Fruit fly (Drosophila melanogaster) whole organism, embryonic: ENCODE measurements around the gene Btnd.

ENCODE experiments used
- Bdp1 ChIP-seq: fragments of 200-800 bp; sonication (Bioruptor generic); optimal IDR thresholded peaks from 3 replicates; lab custom pipeline; 2016; ENCODE audit warnings: missing biosample characterization, missing genetic modification characterization
- CG10147 ChIP-seq: fragments of 200-800 bp; sonication (Bioruptor generic); optimal IDR thresholded peaks from 2 replicates; lab custom pipeline; 2019; ENCODE audit warnings: missing biosample characterization, mild to moderate bottlenecking, missing genetic modification characterization, moderate library complexity
- CG10462 ChIP-seq: fragments of 200-800 bp; sonication (Bioruptor generic); optimal IDR thresholded peaks from 2 replicates; lab custom pipeline; 2016; ENCODE audit warnings: missing biosample characterization, missing genetic modification characterization
- CG16863 ChIP-seq: fragments of 200-800 bp; sonication (Bioruptor generic); optimal IDR thresholded peaks from 3 replicates; lab custom pipeline; 2016; ENCODE audit warnings: missing biosample characterization, missing genetic modification characterization
- CG17612 ChIP-seq: fragments of 200-800 bp; sonication (Bioruptor generic); IDR thresholded peaks from 2 replicates; pipeline ENCODE4 v1.3.6; 2022; ENCODE audit warnings: missing biosample characterization, missing genetic modification characterization
- CG17829 ChIP-seq: fragments of 200-800 bp; optimal IDR thresholded peaks from 2 replicates; lab custom pipeline; 2019; ENCODE audit warnings: missing biosample characterization, mild to moderate bottlenecking, missing genetic modification characterization, moderate library complexity
- CG31365 ChIP-seq: fragments of 200-800 bp; sonication (Bioruptor generic); optimal IDR thresholded peaks from 2 replicates; lab custom pipeline; 2018; ENCODE audit warnings: missing biosample characterization, mild to moderate bottlenecking, missing genetic modification characterization
- CG34376 ChIP-seq: fragments of 200-800 bp; sonication (Bioruptor generic); optimal IDR thresholded peaks from 2 replicates; lab custom pipeline; 2018; ENCODE audit warnings: missing biosample characterization, mild to moderate bottlenecking, missing genetic modification characterization
- CG4328 ChIP-seq: fragments of 200-800 bp; sonication (Bioruptor generic); optimal IDR thresholded peaks from 3 replicates; lab custom pipeline; 2017; ENCODE audit warnings: missing biosample characterization, missing genetic modification reagents, missing genetic modification characterization
- CG4360 ChIP-seq: fragments of 200-800 bp; sonication (Bioruptor generic); IDR thresholded peaks from 2 replicates; pipeline ENCODE4 v1.3.6; 2022; ENCODE audit warnings: missing biosample characterization, missing genetic modification characterization
- CG6813 ChIP-seq: fragments of 200-800 bp; sonication (Bioruptor generic); optimal IDR thresholded peaks from 2 replicates; lab custom pipeline; 2017; ENCODE audit warnings: missing biosample characterization, missing genetic modification characterization, mild to moderate bottlenecking, moderate library complexity, missing genetic modification reagents
- CG7357 ChIP-seq: fragments of 200-800 bp; sonication (Bioruptor generic); IDR thresholded peaks from 3 replicates; pipeline ENCODE4 v1.3.6; 2022; ENCODE audit warnings: missing biosample characterization, missing genetic modification characterization
- D19B ChIP-seq: fragments of 200-800 bp; sonication (Bioruptor generic); optimal IDR thresholded peaks from 2 replicates; lab custom pipeline; 2017; ENCODE audit warnings: missing biosample characterization, mild to moderate bottlenecking, missing genetic modification characterization
- Fer3 ChIP-seq: fragments of 200-800 bp; sonication (Bioruptor generic); optimal IDR thresholded peaks from 2 replicates; lab custom pipeline; 2018; ENCODE audit warnings: missing biosample characterization, mild to moderate bottlenecking, missing genetic modification characterization, moderate library complexity
- Med ChIP-seq: fragments of 200-800 bp; sonication (Bioruptor generic); peaks from one replicate; lab custom pipeline; 2016; ENCODE audit warnings: missing biosample characterization, missing genetic modification characterization, mild to moderate bottlenecking, inconsistent platforms, moderate library complexity
- Myb ChIP-seq: fragments of 200-800 bp; sonication (Bioruptor generic); optimal IDR thresholded peaks from 2 replicates; lab custom pipeline; 2016; ENCODE audit warnings: missing biosample characterization, missing genetic modification characterization
- NK7.1 ChIP-seq: fragments of 200-800 bp; sonication (Bioruptor generic); optimal IDR thresholded peaks from 3 replicates; lab custom pipeline; 2016; ENCODE audit warnings: missing biosample characterization, missing genetic modification characterization
- Nf-YB ChIP-seq: fragments of 200-800 bp; sonication (Bioruptor generic); optimal IDR thresholded peaks from 3 replicates; lab custom pipeline; 2019; ENCODE audit warnings: missing biosample characterization, mild to moderate bottlenecking, missing genetic modification characterization, moderate library complexity
- caup ChIP-seq: fragments of 200-800 bp; sonication (Bioruptor generic); optimal IDR thresholded peaks from 3 replicates; lab custom pipeline; 2017; ENCODE audit warnings: missing biosample characterization, mild to moderate bottlenecking, missing genetic modification characterization, moderate library complexity; ENCODE audit not compliant: severe bottlenecking
- ci ChIP-seq: fragments of 200-800 bp; sonication (Bioruptor generic); IDR thresholded peaks from 3 replicates; pipeline ENCODE4 v1.3.6; 2022; ENCODE audit warnings: missing biosample characterization, missing genetic modification characterization
- cwo ChIP-seq: fragments of 200-800 bp; sonication (Bioruptor generic); optimal IDR thresholded peaks from 3 replicates; lab custom pipeline; 2017; ENCODE audit warnings: missing biosample characterization, missing genetic modification characterization, mild to moderate bottlenecking, moderate library complexity, missing genetic modification reagents
- dmrt11E ChIP-seq: fragments of 200-800 bp; sonication (Bioruptor generic); optimal IDR thresholded peaks from 3 replicates; lab custom pipeline; 2018; ENCODE audit warnings: missing biosample characterization, mild to moderate bottlenecking, missing genetic modification characterization, moderate library complexity
- exex ChIP-seq: fragments of 200-800 bp; sonication (Bioruptor generic); optimal IDR thresholded peaks from 4 replicates; lab custom pipeline; 2018; ENCODE audit warnings: missing biosample characterization, mild to moderate bottlenecking, missing genetic modification characterization, moderate library complexity
- gcm ChIP-seq: fragments of 200-800 bp; sonication (Bioruptor generic); optimal IDR thresholded peaks from 2 replicates; lab custom pipeline; 2019; ENCODE audit warnings: missing biosample characterization, mild to moderate bottlenecking, missing genetic modification characterization, moderate library complexity
- grn ChIP-seq: fragments of 200-800 bp; sonication (Bioruptor generic); optimal IDR thresholded peaks from 3 replicates; lab custom pipeline; 2017; ENCODE audit warnings: missing biosample characterization, missing genetic modification characterization
- gsb-n ChIP-seq: fragments of 200-800 bp; sonication (Bioruptor generic); optimal IDR thresholded peaks from 3 replicates; lab custom pipeline; 2018; ENCODE audit warnings: missing biosample characterization, mild to moderate bottlenecking, missing genetic modification characterization
- hb ChIP-seq: fragments of 200-800 bp; sonication (Bioruptor generic); IDR thresholded peaks from 3 replicates; pipeline ENCODE4 v1.3.6; 2022; ENCODE audit warnings: missing biosample characterization, missing genetic modification characterization; ENCODE audit not compliant: partially characterized antibody
- hkb ChIP-seq, 2 experiments: fragments of 200-800 bp in 1 of 2; fragments of >200 bp in 1 of 2; sonication (Bioruptor generic) in 1 of 2; IDR thresholded peaks in 1 of 2; optimal IDR thresholded peaks in 1 of 2; 2 replicates each; pipeline versions ENCODE4 v1.3.6 to Lab custom; 2017 to 2022; ENCODE audit warnings: missing biosample characterization in 1 of 2, missing genetic modification characterization in 1 of 2
- maf-S ChIP-seq: fragments of 200-800 bp; sonication (Bioruptor generic); optimal IDR thresholded peaks from 2 replicates; lab custom pipeline; 2016; ENCODE audit warnings: missing biosample characterization, missing genetic modification characterization
- mirr ChIP-seq: fragments of 200-800 bp; sonication (Bioruptor generic); optimal IDR thresholded peaks from 3 replicates; lab custom pipeline; 2018; ENCODE audit warnings: missing biosample characterization, mild to moderate bottlenecking, missing genetic modification characterization
- ranshi ChIP-seq: fragments of 200-800 bp; sonication (Bioruptor generic); IDR thresholded peaks from 2 replicates; pipeline ENCODE4 v1.3.6; 2022; ENCODE audit warnings: missing biosample characterization, missing genetic modification characterization
- row ChIP-seq: fragments of 200-800 bp; sonication (Bioruptor generic); IDR thresholded peaks from 3 replicates; pipeline ENCODE4 v1.3.6; 2022; ENCODE audit warnings: missing biosample characterization, missing genetic modification characterization
- salm ChIP-seq: fragments of 200-800 bp; sonication (Bioruptor generic); optimal IDR thresholded peaks from 2 replicates; lab custom pipeline; 2018; ENCODE audit warnings: missing biosample characterization, mild to moderate bottlenecking, missing genetic modification characterization
- schlank ChIP-seq: fragments of 200-800 bp; sonication (Bioruptor generic); optimal IDR thresholded peaks from 2 replicates; lab custom pipeline; 2018; ENCODE audit warnings: missing biosample characterization, mild to moderate bottlenecking, missing genetic modification characterization
- scrt ChIP-seq: fragments of 200-800 bp; sonication (Bioruptor generic); optimal IDR thresholded peaks from 2 replicates; lab custom pipeline; 2018; ENCODE audit warnings: missing biosample characterization, mild to moderate bottlenecking, missing genetic modification characterization, moderate library complexity
- stc ChIP-seq: fragments of 200-800 bp; sonication (Bioruptor generic); IDR thresholded peaks from 2 replicates; pipeline ENCODE4 v1.3.6; 2022; ENCODE audit warnings: missing biosample characterization, missing genetic modification characterization
- sug ChIP-seq: fragments of 200-800 bp; optimal IDR thresholded peaks from 2 replicates; lab custom pipeline; 2019; ENCODE audit warnings: missing biosample characterization, mild to moderate bottlenecking, missing genetic modification characterization, moderate library complexity
- vnd ChIP-seq: fragments of 200-800 bp; sonication (Bioruptor generic); IDR thresholded peaks from 3 replicates; pipeline ENCODE4 v1.3.6; 2022; ENCODE audit warnings: missing biosample characterization, missing genetic modification characterization; ENCODE audit not compliant: partially characterized antibody

The Btnd gene

DNA sequence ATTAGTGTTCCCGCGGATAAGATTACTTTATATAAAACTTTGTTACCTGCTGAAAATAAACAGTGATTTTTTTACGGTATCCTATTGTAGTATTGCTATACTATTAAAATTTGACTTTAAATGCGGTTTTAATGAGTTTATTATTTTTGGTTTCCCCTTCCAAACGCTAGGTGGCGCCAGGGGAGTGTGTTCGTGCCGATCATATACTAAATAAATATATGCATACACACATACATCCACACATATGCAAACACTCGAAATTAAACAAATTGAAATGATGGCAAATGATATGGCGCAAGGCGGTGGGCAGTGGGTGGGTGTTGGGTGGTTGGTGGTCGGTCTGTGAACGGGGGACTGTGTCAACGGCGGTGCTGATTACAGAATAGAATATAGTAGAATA, 34.6 kb upstream of the Btnd start (continued):
- no peak for TF ChIP-seq Fer3 (tag; lab: Kevin White, UChicago)

DNA sequence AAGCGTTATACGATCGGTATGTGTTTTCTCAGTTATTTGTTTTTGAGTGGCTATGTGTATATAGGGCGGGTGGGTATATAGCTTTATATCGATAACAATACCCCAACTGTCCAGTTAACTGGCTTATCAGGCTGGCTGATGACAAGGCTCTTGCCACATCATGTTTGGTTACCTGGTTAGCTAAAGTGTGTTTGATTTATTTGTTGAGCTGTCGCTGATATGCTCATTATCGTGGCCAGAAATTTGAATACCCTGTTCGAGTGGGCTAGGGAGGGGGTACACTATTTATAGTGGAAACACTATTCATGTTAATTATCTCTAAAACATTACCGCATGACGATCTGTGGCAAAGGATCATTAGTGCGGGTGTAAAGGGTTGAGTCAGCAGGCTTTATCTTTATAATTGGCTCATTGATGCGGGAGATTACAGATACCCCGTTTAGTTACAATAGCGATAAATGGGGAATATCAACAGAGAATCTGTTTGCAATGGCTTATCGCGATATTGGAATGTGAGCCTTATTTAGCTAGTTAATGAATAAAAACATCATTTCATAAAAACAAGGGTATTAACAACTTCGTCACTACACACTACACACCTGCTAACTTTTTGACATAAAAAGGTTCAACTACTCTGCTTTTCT, 33.9 kb upstream of the Btnd start:
- TF ChIP-seq mirr (GFP tag; lab: Kevin White, UChicago) (peak; percentile 70), salm (no peak), Nf-YB (GFP tag; lab: Kevin White, UChicago) (no peak), maf-S (GFP tag; lab: Kevin White, UChicago) (no peak), ranshi (GFP tag; lab: Robert Waterston, UW) (no peak), CG10462 (GFP tag; lab: Kevin White, UChicago) (no peak), CG16863 (GFP tag; lab: Kevin White, UChicago) (no peak), hb (GFP tag; lab: Robert Waterston, UW) (no peak), gcm (GFP tag; lab: Kevin White, UChicago) (no peak), CG10147 (GFP tag; lab: Kevin White, UChicago) (no peak), CG34376 (peak; percentile 60), exex (tag; lab: Kevin White, UChicago) (peak; percentile 87), NK7.1 (GFP tag; lab: Kevin White, UChicago) (no peak), scrt (no peak), CG17829 (tag; lab: Kevin White, UChicago) (no peak), hkb (optimal IDR thresholded peaks at IDR 0.05; lab: Kevin White, UChicago) (no peak), hkb (GFP tag; IDR thresholded peaks at IDR 0.05; lab: Robert Waterston, UW) (no peak), cwo (GFP tag; lab: Kevin White, UChicago) (peak; percentile 1), row (peak; percentile 52; the same call in 2 of the 3 replicates), dmrt11E (tag; lab: Kevin White, UChicago) (no peak), CG4360 (GFP tag; lab: Robert Waterston, UW) (no peak), CG7357 (GFP tag; lab: Robert Waterston, UW) (no peak), schlank (tag; lab: Kevin White, UChicago) (peak; percentile 6), ci (GFP tag; lab: Robert Waterston, UW) (0 out of 3 replicates have a peak, but pooled peaks have one; percentile 12), CG17612 (no peak), sug (tag; lab: Kevin White, UChicago) (peak; percentile 11), gsb-n (tag; lab: Kevin White, UChicago) (no peak), grn (GFP tag; lab: Kevin White, UChicago) (peak; percentile 39), CG31365 (no peak), stc (GFP tag; lab: Robert Waterston, UW) (peak; percentile 8; the same call in 1 of the 2 replicates), Myb (GFP tag; lab: Kevin White, UChicago) (no peak), D19B (GFP tag; lab: Kevin White, UChicago) (peak; percentile 87), Bdp1 (GFP tag; lab: Kevin White, UChicago) (no peak), caup (no peak), vnd (GFP tag; lab: Robert Waterston, UW) (0 out of 3 replicates have a peak, but pooled peaks have one; percentile 15), CG4328 (GFP tag; lab: Kevin White, UChicago) (no peak), Med (GFP tag; lab: Kevin White, UChicago) (peak; percentile 5), CG6813 (GFP tag; lab: Kevin White, UChicago) (no peak)
